Fruit fly (Drosophila melanogaster): ENCODE data around the gene Gr94a.

DNA sequence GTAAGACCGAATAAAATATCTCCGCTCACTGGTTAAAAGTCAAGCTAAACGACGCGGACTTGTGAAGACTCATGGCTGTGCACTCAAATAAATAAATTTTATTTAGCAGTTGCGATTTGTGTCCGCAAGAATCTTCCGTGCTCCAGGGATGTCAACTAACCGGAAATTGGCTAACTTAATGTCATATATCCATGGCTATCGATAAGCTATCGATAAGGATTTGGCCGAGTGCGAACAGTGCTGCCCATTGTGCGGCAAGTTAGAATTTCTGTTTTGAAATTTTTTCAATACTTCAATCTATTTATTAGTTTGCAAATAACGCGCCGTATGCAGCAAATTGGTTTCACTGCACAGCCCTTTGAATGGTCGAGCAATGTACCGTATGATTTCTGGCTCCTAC is 2.4 kb downstream of the Gr94a start, which contains the start of gene p53:
- TF ChIP-seq CTCF (optimal IDR thresholded peaks at IDR 0.05) = peak in 1 of 2 experiments; percentile 3
- no peak for TF ChIP-seq CG8478 (optimal IDR thresholded peaks at IDR 0.05)
